Worm (Caenorhabditis elegans): ENCODE results near the gene kin-20.

- TF ChIP-seq mef-2 (tag; optimal IDR thresholded peaks at IDR 0.05) (no peak), nhr-77 (tag; optimal IDR thresholded peaks at IDR 0.05) (no peak), nhr-12 (tag; optimal IDR thresholded peaks at IDR 0.05) (no peak), zag-1 (tag; optimal IDR thresholded peaks at IDR 0.05) (no peak), aly-2 (tag; optimal IDR thresholded peaks at IDR 0.05) (no peak)
These were observed 34.8 kb downstream of the kin-20 start for ce11 chrX:15242726-15243125.

Data from whole organism, L1 larva.